Worm (Caenorhabditis elegans) whole organism, mixed stage, embryonic: ENCODE measurements around the gene rfl-1.
A peak's percentile ranks its signal among the peaks of the same experiment; 100 is the strongest.

Source experiments
- M03D4.4 ChIP-seq: sonication (generic microtip); optimal IDR thresholded peaks from 2 replicates; lab custom pipeline; 2017; ENCODE audit warnings: mild to moderate bottlenecking, missing genetic modification characterization, missing compliant biosample characterization
- bed-3 ChIP-seq: fragments of 200-800 bp; sonication (Bioruptor generic); optimal IDR thresholded peaks from 3 replicates; lab custom pipeline; 2018; ENCODE audit warnings: mild to moderate bottlenecking, missing genetic modification characterization, moderate library complexity, missing compliant biosample characterization
- blmp-1 ChIP-seq: fragments of 150-350 bp; optimal IDR thresholded peaks from 2 replicates; lab custom pipeline; 2014; ENCODE audit warnings: missing biosample characterization, missing genetic modification characterization
- ceh-39 ChIP-seq: fragments of 150-350 bp; optimal IDR thresholded peaks from 2 replicates; lab custom pipeline; 2014; ENCODE audit warnings: missing biosample characterization, missing genetic modification characterization
- ceh-43 ChIP-seq: fragments of 200-800 bp; sonication (Bioruptor generic); optimal IDR thresholded peaks from 2 replicates; lab custom pipeline; 2018; ENCODE audit warnings: mild to moderate bottlenecking, missing genetic modification characterization, moderate library complexity, missing compliant biosample characterization
- ceh-83 ChIP-seq: fragments of 200-800 bp; sonication (Bioruptor generic); optimal IDR thresholded peaks from 2 replicates; lab custom pipeline; 2018; ENCODE audit warnings: mild to moderate bottlenecking, missing genetic modification characterization, missing compliant biosample characterization
- ces-1 ChIP-seq: fragments of 150-350 bp; optimal IDR thresholded peaks from 2 replicates; lab custom pipeline; 2014; ENCODE audit warnings: missing biosample characterization, missing genetic modification reagents, missing genetic modification characterization
- cnd-1 ChIP-seq: fragments of 200-800 bp; sonication (Bioruptor generic); optimal IDR thresholded peaks from 2 replicates; lab custom pipeline; 2018; ENCODE audit warnings: mild to moderate bottlenecking, missing genetic modification characterization, missing compliant biosample characterization
- drap-1 ChIP-seq: fragments of 200-800 bp; sonication (Bioruptor generic); optimal IDR thresholded peaks from 3 replicates; lab custom pipeline; 2018; ENCODE audit warnings: mild to moderate bottlenecking, missing genetic modification characterization, missing compliant biosample characterization
- elt-1 ChIP-seq: sonication (generic microtip); optimal IDR thresholded peaks from 2 replicates; lab custom pipeline; 2017; ENCODE audit warnings: missing genetic modification characterization, mild to moderate bottlenecking, missing compliant biosample characterization, antibody characterized with exemption, moderate library complexity, borderline replicate concordance; ENCODE audit not compliant: insufficient read depth
- flh-1 ChIP-seq: fragments of 200-800 bp; sonication (Bioruptor generic); optimal IDR thresholded peaks from 2 replicates; lab custom pipeline; 2018; ENCODE audit warnings: mild to moderate bottlenecking, missing genetic modification characterization, moderate library complexity, missing compliant biosample characterization
- ham-2 ChIP-seq: fragments of 200-800 bp; sonication (Bioruptor generic); optimal IDR thresholded peaks from 2 replicates; lab custom pipeline; 2018; ENCODE audit warnings: mild to moderate bottlenecking, missing genetic modification characterization, missing compliant biosample characterization
- hlh-1 ChIP-seq: fragments of 150-350 bp; optimal IDR thresholded peaks from 2 replicates; lab custom pipeline; 2014; ENCODE audit warnings: missing biosample characterization, missing genetic modification reagents, missing genetic modification characterization
- lin-13 ChIP-seq: fragments of 150-350 bp; optimal IDR thresholded peaks from 2 replicates; lab custom pipeline; 2014; ENCODE audit warnings: missing biosample characterization, missing genetic modification characterization
- lin-32 ChIP-seq: fragments of 200-800 bp; sonication (Bioruptor generic); optimal IDR thresholded peaks from 2 replicates; lab custom pipeline; 2018; ENCODE audit warnings: mild to moderate bottlenecking, missing genetic modification characterization, missing compliant biosample characterization
- lsy-2 ChIP-seq: fragments of 150-350 bp; optimal IDR thresholded peaks from 2 replicates; lab custom pipeline; 2014; ENCODE audit warnings: missing biosample characterization, missing genetic modification characterization
- mep-1 ChIP-seq: fragments of 150-350 bp; optimal IDR thresholded peaks from 2 replicates; lab custom pipeline; 2017; ENCODE audit warnings: missing biosample characterization, missing genetic modification reagents, missing genetic modification characterization, inconsistent platforms
- nhr-12 ChIP-seq: fragments of 150-350 bp; optimal IDR thresholded peaks from 2 replicates; lab custom pipeline; 2014; ENCODE audit warnings: missing biosample characterization, missing genetic modification characterization
- nhr-2 ChIP-seq: fragments of 150-350 bp; optimal IDR thresholded peaks from 2 replicates; lab custom pipeline; 2014; ENCODE audit warnings: missing biosample characterization, missing genetic modification characterization
- nhr-237 ChIP-seq: fragments of 150-350 bp; optimal IDR thresholded peaks from 2 replicates; lab custom pipeline; 2014; ENCODE audit warnings: missing biosample characterization, missing genetic modification characterization
- nhr-28 ChIP-seq: fragments of 150-350 bp; optimal IDR thresholded peaks from 2 replicates; lab custom pipeline; 2014; ENCODE audit warnings: missing biosample characterization, missing genetic modification characterization
- nhr-76 ChIP-seq: sonication (generic microtip); optimal IDR thresholded peaks from 2 replicates; lab custom pipeline; 2017; ENCODE audit warnings: missing biosample characterization, missing genetic modification characterization
- pha-4 ChIP-seq: fragments of 150-350 bp; optimal IDR thresholded peaks from 2 replicates; lab custom pipeline; 2018; ENCODE audit warnings: missing biosample characterization, missing genetic modification reagents, missing genetic modification characterization
- sem-2 ChIP-seq: fragments of 200-800 bp; sonication (Bioruptor generic); optimal IDR thresholded peaks from 2 replicates; lab custom pipeline; 2018; ENCODE audit warnings: mild to moderate bottlenecking, missing genetic modification characterization, missing compliant biosample characterization
- snpc-4 ChIP-seq: fragments of 150-350 bp; optimal IDR thresholded peaks from 2 replicates; lab custom pipeline; 2014; ENCODE audit warnings: missing biosample characterization, missing genetic modification characterization
- unc-120 ChIP-seq: sonication (generic microtip); optimal IDR thresholded peaks from 2 replicates; lab custom pipeline; 2017; ENCODE audit warnings: missing genetic modification characterization, missing compliant biosample characterization; ENCODE audit not compliant: poor library complexity, severe bottlenecking
- unc-39 ChIP-seq: fragments of 150-350 bp; optimal IDR thresholded peaks from 2 replicates; lab custom pipeline; 2014; ENCODE audit warnings: missing biosample characterization, missing genetic modification characterization
- zip-8 ChIP-seq: fragments of 150-350 bp; optimal IDR thresholded peaks from 2 replicates; lab custom pipeline; 2014; ENCODE audit warnings: missing biosample characterization, missing genetic modification characterization
- ztf-11 ChIP-seq: fragments of 150-350 bp; optimal IDR thresholded peaks from 2 replicates; lab custom pipeline; 2014; ENCODE audit warnings: missing biosample characterization, missing genetic modification characterization

Gene rfl-1

ce11 chrIII:7063061-7063460 is 42.1 kb downstream of the rfl-1 start:
- no peak for TF ChIP-seq nhr-28 (tag; lab: Kevin White, UChicago)
- no peak for TF ChIP-seq ceh-39
- no peak for TF ChIP-seq flh-1 (GFP tag; lab: Kevin White, UChicago)
- no peak for TF ChIP-seq nhr-12
- TF ChIP-seq ceh-43 (GFP tag; lab: Kevin White, UChicago), result no peak
- TF ChIP-seq mep-1 (tag; lab: Kevin White, UChicago), result no peak
- TF ChIP-seq lin-32 (GFP tag; lab: Kevin White, UChicago), result no peak
- TF ChIP-seq ceh-83 (GFP tag; lab: Kevin White, UChicago), result no peak
- no peak for TF ChIP-seq unc-39
- no peak for TF ChIP-seq M03D4.4
- TF ChIP-seq ham-2, result no peak
- no peak for TF ChIP-seq cnd-1 (tag; lab: Kevin White, UChicago)
- no peak for TF ChIP-seq zip-8 (tag; lab: Kevin White, UChicago)
- no peak for TF ChIP-seq ces-1 (GFP tag; lab: Kevin White, UChicago)
- TF ChIP-seq nhr-237 (tag; lab: Kevin White, UChicago), result no peak
- TF ChIP-seq bed-3, result no peak
- TF ChIP-seq pha-4 (tag; lab: Kevin White, UChicago), result no peak
- no peak for TF ChIP-seq lin-13

- no peak for TF ChIP-seq M03D4.4
- no peak for TF ChIP-seq mep-1 (tag; lab: Kevin White, UChicago)
- TF ChIP-seq unc-120, result no peak
- no peak for TF ChIP-seq snpc-4 (tag; lab: Kevin White, UChicago)
- TF ChIP-seq ham-2, result no peak
- TF ChIP-seq cnd-1 (tag; lab: Kevin White, UChicago), result no peak
- no peak for TF ChIP-seq elt-1 (tag; lab: Kevin White, UChicago)
- TF ChIP-seq bed-3, result no peak
- no peak for TF ChIP-seq ztf-11 (tag; lab: Kevin White, UChicago)
- no peak for TF ChIP-seq ceh-83 (GFP tag; lab: Kevin White, UChicago)
- TF ChIP-seq hlh-1, result no peak
- no peak for TF ChIP-seq sem-2
- TF ChIP-seq nhr-2, result no peak
- TF ChIP-seq ceh-43 (GFP tag; lab: Kevin White, UChicago), result no peak
- TF ChIP-seq pha-4 (tag; lab: Kevin White, UChicago), result no peak
- TF ChIP-seq nhr-76, result no peak
- TF ChIP-seq blmp-1 (tag; lab: Kevin White, UChicago), result no peak
- TF ChIP-seq, all 35 proteins: peak for 0
Observed at ce11 chrIII:7064185-7064584, 43.2 kb downstream of the rfl-1 start, which contains the start of gene R01H2.4. TSS of gene R01H2.4 (minus strand) at chrIII:7064285.

- TF ChIP-seq blmp-1 (tag; lab: Kevin White, UChicago) (no peak), ham-2 (peak; percentile 3), elt-1 (tag; lab: Kevin White, UChicago) (peak; percentile 30)
- TF ChIP-seq, all 35 proteins: peak for 2
Observed at ce11 chrIII:7067385-7067896, 46.4 kb downstream of the rfl-1 start, which contains the start of gene ger-1. TSS of gene ger-1 (minus strand) at chrIII:7067477.

ce11 chrIII:7068520-7069113 is 47.6 kb downstream of the rfl-1 start, which contains the start of the genes ubc-18 and R01H2.8:
TSS of gene ubc-18 (minus strand) at chrIII:7068570.
TSS of gene R01H2.8 (plus strand) at chrIII:7069063.
- TF ChIP-seq ceh-83 (GFP tag; lab: Kevin White, UChicago) (no peak), nhr-237 (tag; lab: Kevin White, UChicago) (peak; percentile 42), unc-120 (peak; percentile 80), unc-39 (no peak), lsy-2 (peak; percentile 18), mep-1 (tag; lab: Kevin White, UChicago) (peak; percentile 5)

ce11 chrIII:7069981-7070380 is 49.0 kb downstream of the rfl-1 start, which contains the start of gene tmem-17:
TSS of gene tmem-17 (plus strand) at chrIII:7070281.
- no peak for TF ChIP-seq elt-1 (tag; lab: Kevin White, UChicago)
- TF ChIP-seq flh-1 (GFP tag; lab: Kevin White, UChicago), result no peak

- TF ChIP-seq ceh-83 (GFP tag; lab: Kevin White, UChicago), result no peak
- TF ChIP-seq nhr-12, result no peak
- TF ChIP-seq ceh-43 (GFP tag; lab: Kevin White, UChicago), result no peak
- no peak for TF ChIP-seq nhr-237 (tag; lab: Kevin White, UChicago)
- no peak for TF ChIP-seq drap-1
- TF ChIP-seq mep-1 (tag; lab: Kevin White, UChicago), result no peak
- no peak for TF ChIP-seq snpc-4 (tag; lab: Kevin White, UChicago)
- TF ChIP-seq elt-1 (tag; lab: Kevin White, UChicago), result no peak
- TF ChIP-seq M03D4.4, result no peak
- TF ChIP-seq ceh-39, result no peak
Observed at ce11 chrIII:7072452-7072851, 51.4 kb downstream of the rfl-1 start, which contains the start of gene lin-37. TSS of gene lin-37 (minus strand) at chrIII:7072552.
